Worm (Caenorhabditis elegans): ENCODE measurements around the gene F19C7.4.

- TF ChIP-seq W03F9.2 (tag; optimal IDR thresholded peaks at IDR 0.05), result no peak
- no peak for TF ChIP-seq him-1 (tag; optimal IDR thresholded peaks at IDR 0.05)
Measured at ce11 chrIV:4557130-4557529, 45.5 kb upstream of the F19C7.4 start.

All from whole organism, L4/young adult.